Worm (Caenorhabditis elegans): ENCODE data around the gene C12D8.9.

Gene C12D8.9

DNA sequence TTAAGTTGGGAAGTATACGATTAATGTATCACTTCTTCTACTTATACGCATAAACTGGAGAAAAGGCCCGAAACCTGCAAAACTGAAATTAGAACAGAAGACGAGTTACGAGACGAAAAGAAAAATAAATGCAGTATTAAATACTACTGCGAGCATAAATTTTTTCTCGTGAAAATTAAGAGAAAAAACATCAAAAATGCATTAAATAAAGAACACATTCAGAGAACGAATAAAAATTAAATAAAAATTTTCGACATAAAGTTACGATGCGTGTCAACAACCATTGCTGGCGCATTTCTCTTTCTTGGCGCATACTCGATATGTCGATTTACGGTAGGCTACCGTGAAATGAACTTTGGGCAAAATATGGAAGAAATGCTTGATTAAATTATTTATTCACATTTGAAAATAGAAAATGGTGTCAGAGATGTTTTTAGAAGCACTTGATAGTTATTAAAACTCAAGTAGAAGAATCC lies 38.1 kb downstream of the C12D8.9 start, which contains the start of the genes ZK856.19 and ZK856.11 (continued):
- no peak for TF ChIP-seq ztf-25 (GFP tag; IDR thresholded peaks at IDR 0.05)
- no peak for TF ChIP-seq cebp-1 (GFP tag; IDR thresholded peaks at IDR 0.05)
- peak; percentile 54 for TF ChIP-seq cebp-1 (tag; optimal IDR thresholded peaks at IDR 0.05)
- TF ChIP-seq rpc-1 (optimal IDR thresholded peaks at IDR 0.05), result no peak
- no peak for TF ChIP-seq rpc-1 (tag; optimal IDR thresholded peaks at IDR 0.05)
- TF ChIP-seq nfya-1 (tag; optimal IDR thresholded peaks at IDR 0.05; ENCODE audit: borderline replicate concordance, insufficient read depth), result no peak
- TF ChIP-seq F52B5.7 (tag; optimal IDR thresholded peaks at IDR 0.05), result no peak
- TF ChIP-seq F57A8.1 (GFP tag; optimal IDR thresholded peaks at IDR 0.05), result no peak
- no peak for TF ChIP-seq cebp-2 (GFP tag; IDR thresholded peaks at IDR 0.05)
- TF ChIP-seq Y56A3A.18 (GFP tag; IDR thresholded peaks at IDR 0.05), result no peak
- TF ChIP-seq ztf-22 (GFP tag; optimal IDR thresholded peaks at IDR 0.05), result no peak
- TF ChIP-seq egl-44 (GFP tag; IDR thresholded peaks at IDR 0.05), result no peak
- TF ChIP-seq nhr-179 (tag; optimal IDR thresholded peaks at IDR 0.05), result no peak
- TF ChIP-seq ceh-79 (tag; optimal IDR thresholded peaks at IDR 0.05), result no peak
- no peak for TF ChIP-seq nfya-2 (GFP tag; IDR thresholded peaks at IDR 0.05)
- TF ChIP-seq hlh-12 (tag; optimal IDR thresholded peaks at IDR 0.05), result no peak
- TF ChIP-seq lin-40 (tag; optimal IDR thresholded peaks at IDR 0.05), result peak; percentile 61
- peak; percentile 29 for TF ChIP-seq madf-10 (tag; optimal IDR thresholded peaks at IDR 0.05)
- TF ChIP-seq ztf-18 (tag; optimal IDR thresholded peaks at IDR 0.05), result peak; percentile 93
- TF ChIP-seq nhr-120 (GFP tag; IDR thresholded peaks at IDR 0.05), result no peak
- no peak for TF ChIP-seq ama-1 (optimal IDR thresholded peaks at IDR 0.05)
- no peak for TF ChIP-seq ama-1 (GFP tag; optimal IDR thresholded peaks at IDR 0.05)
- TF ChIP-seq dpff-1 (tag; optimal IDR thresholded peaks at IDR 0.05), result no peak
- TF ChIP-seq F57C9.4 (tag; optimal IDR thresholded peaks at IDR 0.05), result no peak
- no peak for TF ChIP-seq ets-4 (GFP tag; optimal IDR thresholded peaks at IDR 0.05)
- TF ChIP-seq T26A5.8 (tag; optimal IDR thresholded peaks at IDR 0.05), result no peak
- TF ChIP-seq akir-1 (GFP tag; optimal IDR thresholded peaks at IDR 0.05), result no peak
- no peak for TF ChIP-seq efl-1 (GFP tag; optimal IDR thresholded peaks at IDR 0.05)
- TF ChIP-seq hmg-1.2 (GFP tag; IDR thresholded peaks at IDR 0.05), result peak; percentile 32; the same call in 1 of the 2 replicates
- no peak for TF ChIP-seq F22D6.2 (tag; optimal IDR thresholded peaks at IDR 0.05)
- TF ChIP-seq madf-6 (GFP tag; IDR thresholded peaks at IDR 0.05), result peak; percentile 24; the same call in 1 of the 2 replicates
- no peak for TF ChIP-seq F10E7.11 (tag; optimal IDR thresholded peaks at IDR 0.05)
- TF ChIP-seq zim-3 (tag; optimal IDR thresholded peaks at IDR 0.05), result no peak
- no peak for TF ChIP-seq K12H6.12 (tag; optimal IDR thresholded peaks at IDR 0.05)
- no peak for TF ChIP-seq Y53F4B.3 (GFP tag; IDR thresholded peaks at IDR 0.05)
- no peak for TF ChIP-seq sptf-2 (GFP tag; optimal IDR thresholded peaks at IDR 0.05)
- TF ChIP-seq lin-26 (GFP tag; IDR thresholded peaks at IDR 0.05), result no peak
- no peak for TF ChIP-seq nhr-90 (tag; optimal IDR thresholded peaks at IDR 0.05)
- peak; percentile 31 for TF ChIP-seq lsl-1 (GFP tag; optimal IDR thresholded peaks at IDR 0.05)
- no peak for TF ChIP-seq egl-18 (GFP tag; IDR thresholded peaks at IDR 0.05)
- TF ChIP-seq nhr-80 (tag; optimal IDR thresholded peaks at IDR 0.05), result peak; percentile 11
- TF ChIP-seq ceh-100 (GFP tag; IDR thresholded peaks at IDR 0.05), result no peak
- no peak for TF ChIP-seq bed-1 (GFP tag; IDR thresholded peaks at IDR 0.05)

Data from whole organism, young adult.